Fruit fly (Drosophila melanogaster) whole organism, embryonic: ENCODE measurements around the gene CG17224.
A peak's percentile ranks its signal among the peaks of the same experiment; 100 is the strongest.

Experiments
- B-H2 ChIP-seq: fragments of 200-800 bp; sonication (Bioruptor generic); optimal IDR thresholded peaks from 2 replicates; lab custom pipeline; 2018; ENCODE audit warnings: missing biosample characterization, mild to moderate bottlenecking, missing genetic modification characterization
- Bgb ChIP-seq: fragments of 200-800 bp; sonication (Bioruptor generic); IDR thresholded peaks from 2 replicates; pipeline ENCODE4 v1.3.6; 2022; ENCODE audit warnings: missing biosample characterization, missing genetic modification characterization; ENCODE audit not compliant: partially characterized antibody
- Bteb2 ChIP-seq: fragments of 200-800 bp; sonication (Bioruptor generic); optimal IDR thresholded peaks from 2 replicates; lab custom pipeline; 2016; ENCODE audit warnings: missing biosample characterization, missing genetic modification characterization
- C15 ChIP-seq: fragments of 200-800 bp; sonication (Bioruptor generic); IDR thresholded peaks from 3 replicates; pipeline ENCODE4 v1.3.6; 2022; ENCODE audit warnings: missing biosample characterization, missing genetic modification characterization
- CG10366 ChIP-seq: fragments of 200-800 bp; sonication (Bioruptor generic); IDR thresholded peaks from 2 replicates; pipeline ENCODE4 v1.3.6; 2022; ENCODE audit warnings: missing biosample characterization, missing genetic modification characterization
- CG10959 ChIP-seq: fragments of 200-800 bp; sonication (Bioruptor generic); IDR thresholded peaks from 2 replicates; pipeline ENCODE4 v1.3.6; 2022; ENCODE audit warnings: missing biosample characterization, missing genetic modification characterization
- CG11093 ChIP-seq: fragments of 200-800 bp; sonication (Bioruptor generic); IDR thresholded peaks from 3 replicates; pipeline ENCODE4 v1.3.6; 2022; ENCODE audit warnings: missing biosample characterization, missing genetic modification characterization
- CG11247 ChIP-seq: fragments of 200-800 bp; sonication (Bioruptor generic); IDR thresholded peaks from 2 replicates; pipeline ENCODE4 v1.3.6; 2022; ENCODE audit warnings: missing biosample characterization, missing genetic modification characterization
- CG12942 ChIP-seq: fragments of 200-800 bp; sonication (Bioruptor generic); optimal IDR thresholded peaks from 3 replicates; lab custom pipeline; 2016; ENCODE audit warnings: missing biosample characterization, missing genetic modification characterization
- CG15601 ChIP-seq: fragments of 200-800 bp; sonication (Bioruptor generic); optimal IDR thresholded peaks from 3 replicates; lab custom pipeline; 2019; ENCODE audit warnings: missing biosample characterization, mild to moderate bottlenecking, missing genetic modification characterization, moderate library complexity
- CG15696 ChIP-seq: fragments of 200-800 bp; sonication (Bioruptor generic); optimal IDR thresholded peaks from 2 replicates; lab custom pipeline; 2019; ENCODE audit warnings: missing biosample characterization, mild to moderate bottlenecking, missing genetic modification characterization, moderate library complexity
- CG1603 ChIP-seq: fragments of 200-800 bp; sonication (Bioruptor generic); optimal IDR thresholded peaks from 2 replicates; lab custom pipeline; 2019; ENCODE audit warnings: missing biosample characterization, mild to moderate bottlenecking, missing genetic modification characterization, moderate library complexity
- CG18262 ChIP-seq: fragments of 200-800 bp; optimal IDR thresholded peaks from 3 replicates; lab custom pipeline; 2019; ENCODE audit warnings: missing biosample characterization, mild to moderate bottlenecking, missing genetic modification characterization, moderate library complexity
- CG2129 ChIP-seq: fragments of 200-800 bp; sonication (Bioruptor generic); IDR thresholded peaks from 2 replicates; pipeline ENCODE4 v1.3.6; 2022; ENCODE audit warnings: missing biosample characterization, missing genetic modification characterization; ENCODE audit not compliant: partially characterized antibody
- CG31224 ChIP-seq: fragments of 200-800 bp; sonication (Bioruptor generic); IDR thresholded peaks from 2 replicates; pipeline ENCODE4 v1.3.6; 2022; ENCODE audit warnings: missing biosample characterization, missing genetic modification characterization
- CG32767 ChIP-seq: fragments of 200-800 bp; sonication (Bioruptor generic); IDR thresholded peaks from 2 replicates; pipeline ENCODE4 v1.3.6; 2022; ENCODE audit warnings: missing biosample characterization, missing genetic modification characterization
- CG3407 ChIP-seq: fragments of 200-800 bp; sonication (Bioruptor generic); optimal IDR thresholded peaks from 2 replicates; lab custom pipeline; 2018; ENCODE audit warnings: missing biosample characterization, mild to moderate bottlenecking, missing genetic modification characterization
- CG3847 ChIP-seq: fragments of 200-800 bp; sonication (Bioruptor generic); IDR thresholded peaks from 2 replicates; pipeline ENCODE4 v1.3.6; 2022; ENCODE audit warnings: missing biosample characterization, missing genetic modification characterization
- CG4282 ChIP-seq: fragments of 200-800 bp; sonication (Bioruptor generic); optimal IDR thresholded peaks from 2 replicates; lab custom pipeline; 2016; ENCODE audit warnings: missing biosample characterization, missing genetic modification characterization
- CG4730 ChIP-seq: fragments of 200-800 bp; sonication (Bioruptor generic); IDR thresholded peaks from 2 replicates; pipeline ENCODE4 v1.3.6; 2022; ENCODE audit warnings: missing biosample characterization, missing genetic modification characterization
- CG4854 ChIP-seq: fragments of 200-800 bp; sonication (Bioruptor generic); optimal IDR thresholded peaks from 2 replicates; lab custom pipeline; 2016; ENCODE audit warnings: missing biosample characterization, missing genetic modification characterization, inconsistent platforms
- CG7357 ChIP-seq: fragments of 200-800 bp; sonication (Bioruptor generic); IDR thresholded peaks from 3 replicates; pipeline ENCODE4 v1.3.6; 2022; ENCODE audit warnings: missing biosample characterization, missing genetic modification characterization
- CG7556 ChIP-seq: fragments of 200-800 bp; sonication (Bioruptor generic); optimal IDR thresholded peaks from 2 replicates; lab custom pipeline; 2017; ENCODE audit warnings: missing biosample characterization, mild to moderate bottlenecking, missing genetic modification characterization
- Elba2 ChIP-seq: fragments of 200-800 bp; sonication (Bioruptor generic); optimal IDR thresholded peaks from 3 replicates; lab custom pipeline; 2016; ENCODE audit warnings: missing biosample characterization, missing genetic modification characterization
- HLHmδ ChIP-seq: fragments of 200-800 bp; sonication (Bioruptor generic); optimal IDR thresholded peaks from 2 replicates; lab custom pipeline; 2018; ENCODE audit warnings: missing biosample characterization, mild to moderate bottlenecking, missing genetic modification characterization, moderate library complexity
- Jarid2 ChIP-seq: fragments of 200-800 bp; sonication (Bioruptor generic); optimal IDR thresholded peaks from 3 replicates; lab custom pipeline; 2017; ENCODE audit warnings: mild to moderate bottlenecking, missing biosample characterization, missing genetic modification reagents, missing genetic modification characterization
- MESR4 ChIP-seq: fragments of 200-800 bp; sonication (Bioruptor generic); optimal IDR thresholded peaks from 2 replicates; lab custom pipeline; 2018; ENCODE audit warnings: missing biosample characterization, mild to moderate bottlenecking, missing genetic modification characterization, moderate library complexity
- Med ChIP-seq: fragments of 200-800 bp; sonication (Bioruptor generic); peaks from one replicate; lab custom pipeline; 2016; ENCODE audit warnings: missing biosample characterization, missing genetic modification characterization, mild to moderate bottlenecking, inconsistent platforms, moderate library complexity
- Neu2 ChIP-seq: fragments of 200-800 bp; sonication (Bioruptor generic); optimal IDR thresholded peaks from 3 replicates; lab custom pipeline; 2016; ENCODE audit warnings: missing biosample characterization, missing genetic modification characterization, borderline replicate concordance
- Nf-YB ChIP-seq: fragments of 200-800 bp; sonication (Bioruptor generic); optimal IDR thresholded peaks from 3 replicates; lab custom pipeline; 2019; ENCODE audit warnings: missing biosample characterization, mild to moderate bottlenecking, missing genetic modification characterization, moderate library complexity
- NfI ChIP-seq: fragments of 200-800 bp; sonication (Bioruptor generic); optimal IDR thresholded peaks from 3 replicates; lab custom pipeline; 2018; ENCODE audit warnings: missing biosample characterization, mild to moderate bottlenecking, missing genetic modification characterization, moderate library complexity
- Trl ChIP-seq, 3 experiments: fragments of >200 bp in 2 of 3; fragments of 200-800 bp in 1 of 3; sonication (Bioruptor generic) in 1 of 3; optimal IDR thresholded peaks; 2 replicates in 1 of 3; 3 replicates in 2 of 3; lab custom pipeline; 2016 to 2017; ENCODE audit warnings: missing biosample characterization in 1 of 3, missing genetic modification characterization in 1 of 3
- ash1 ChIP-seq: fragments of 200-800 bp; sonication (Bioruptor generic); optimal IDR thresholded peaks from 2 replicates; lab custom pipeline; 2018; ENCODE audit warnings: missing biosample characterization, mild to moderate bottlenecking, missing genetic modification characterization
- cas ChIP-seq: fragments of 200-800 bp; sonication (Bioruptor generic); IDR thresholded peaks from 2 replicates; pipeline ENCODE4 v1.3.6; 2022; ENCODE audit warnings: missing biosample characterization, missing genetic modification characterization
- cato ChIP-seq: fragments of 200-800 bp; sonication (Bioruptor generic); optimal IDR thresholded peaks from 2 replicates; lab custom pipeline; 2016; ENCODE audit warnings: missing biosample characterization, missing genetic modification characterization, borderline replicate concordance
- danr ChIP-seq: fragments of 200-800 bp; sonication (Bioruptor generic); IDR thresholded peaks from 2 replicates; pipeline ENCODE4 v1.3.6; 2022; ENCODE audit warnings: missing biosample characterization, missing genetic modification characterization
- disco-r ChIP-seq: fragments of 200-800 bp; sonication (Bioruptor generic); optimal IDR thresholded peaks from 2 replicates; lab custom pipeline; 2016; ENCODE audit warnings: missing biosample characterization, missing genetic modification characterization
- hb ChIP-seq: fragments of 200-800 bp; sonication (Bioruptor generic); IDR thresholded peaks from 3 replicates; pipeline ENCODE4 v1.3.6; 2022; ENCODE audit warnings: missing biosample characterization, missing genetic modification characterization; ENCODE audit not compliant: partially characterized antibody
- lilli ChIP-seq: fragments of 200-800 bp; sonication (Bioruptor generic); optimal IDR thresholded peaks from 3 replicates; lab custom pipeline; 2016; ENCODE audit warnings: missing biosample characterization, missing genetic modification characterization
- pan ChIP-seq, 4 experiments: fragments of >200 bp in 3 of 4; fragments of 200-800 bp in 1 of 4; sonication (Bioruptor generic) in 1 of 4; optimal IDR thresholded peaks in 3 of 4; IDR thresholded peaks in 1 of 4; 2 replicates each; pipeline versions ENCODE4 v1.3.6 to Lab custom; 2017 to 2022; ENCODE audit warnings: missing biosample characterization in 2 of 4, missing genetic modification characterization in 2 of 4, mixed read lengths in 1 of 4
- peb ChIP-seq: fragments of 200-800 bp; sonication (Bioruptor generic); IDR thresholded peaks from 2 replicates; pipeline ENCODE4 v1.3.6; 2022; ENCODE audit warnings: missing biosample characterization, missing genetic modification characterization
- pho ChIP-seq: fragments of 200-800 bp; sonication (Bioruptor generic); optimal IDR thresholded peaks from 2 replicates; lab custom pipeline; 2016; ENCODE audit warnings: missing biosample characterization, missing genetic modification characterization
- pnt ChIP-seq: fragments of 200-800 bp; sonication (Bioruptor generic); optimal IDR thresholded peaks from 3 replicates; lab custom pipeline; 2016; ENCODE audit warnings: missing biosample characterization, missing genetic modification characterization
- pzg ChIP-seq: fragments of 200-800 bp; sonication (Bioruptor generic); optimal IDR thresholded peaks from 3 replicates; lab custom pipeline; 2018; ENCODE audit warnings: missing biosample characterization, mild to moderate bottlenecking, missing genetic modification characterization, moderate library complexity
- ro ChIP-seq: fragments of 200-800 bp; sonication (Bioruptor generic); IDR thresholded peaks from 2 replicates; pipeline ENCODE4 v1.3.6; 2022; ENCODE audit warnings: missing biosample characterization, missing genetic modification characterization
- seq ChIP-seq: fragments of 200-800 bp; sonication (Bioruptor generic); IDR thresholded peaks from 2 replicates; pipeline ENCODE4 v1.3.6; 2022; ENCODE audit warnings: missing biosample characterization, missing genetic modification characterization
- slbo ChIP-seq: fragments of 200-800 bp; sonication (Bioruptor generic); IDR thresholded peaks from 2 replicates; pipeline ENCODE4 v1.3.6; 2022; ENCODE audit warnings: missing biosample characterization, missing genetic modification characterization
- slou ChIP-seq: fragments of 200-800 bp; sonication (Bioruptor generic); optimal IDR thresholded peaks from 3 replicates; lab custom pipeline; 2016; ENCODE audit warnings: missing biosample characterization, missing genetic modification characterization
- trem ChIP-seq: fragments of 200-800 bp; optimal IDR thresholded peaks from 3 replicates; lab custom pipeline; 2019; ENCODE audit warnings: missing biosample characterization, mild to moderate bottlenecking, missing genetic modification characterization, moderate library complexity
- zf30C ChIP-seq: fragments of 200-800 bp; sonication (Bioruptor generic); optimal IDR thresholded peaks from 3 replicates; lab custom pipeline; 2018; ENCODE audit warnings: missing biosample characterization, mild to moderate bottlenecking, missing genetic modification characterization

CG17224 gene

DNA sequence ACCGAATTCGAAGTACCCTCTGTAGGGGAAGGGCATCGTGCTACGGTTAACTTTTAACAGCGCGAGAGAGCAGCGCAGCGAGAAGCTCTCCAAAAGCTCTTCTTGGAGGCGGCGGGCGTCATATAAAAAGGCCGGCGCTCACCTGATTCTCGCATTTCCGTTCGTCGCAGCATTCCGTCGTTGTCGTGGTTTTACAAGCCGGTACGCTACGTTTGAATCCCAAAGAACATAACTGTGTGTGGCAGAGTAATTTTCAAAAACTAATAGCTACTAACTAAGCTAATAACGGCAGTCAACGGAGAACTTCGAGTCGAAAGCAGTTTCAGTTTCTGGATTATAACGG is 38.3 kb upstream of the CG17224 start, which contains the start of gene FASN1 (continued):
- TF ChIP-seq Elba2 (GFP tag; lab: Kevin White, UChicago) = no peak
- no peak for TF ChIP-seq Neu2
- TF ChIP-seq ash1 = peak; percentile 7
- TF ChIP-seq CG31224 (GFP tag; lab: Robert Waterston, UW) = no peak
- TF ChIP-seq Nf-YB = no peak
- TF ChIP-seq cato (GFP tag; lab: Kevin White, UChicago) = no peak
- TF ChIP-seq Bteb2 (GFP tag; lab: Kevin White, UChicago) = no peak
- peak; percentile 1 for TF ChIP-seq CG4282 (GFP tag; lab: Kevin White, UChicago)
- no peak for TF ChIP-seq CG7357 (GFP tag; lab: Robert Waterston, UW)
- TF ChIP-seq CG10959 (GFP tag; lab: Robert Waterston, UW) = no peak
- TF ChIP-seq Med (GFP tag; lab: Kevin White, UChicago) = peak; percentile 92
- TF ChIP-seq Bgb (GFP tag; lab: Robert Waterston, UW) = peak; percentile 61; the same call in 1 of the 2 replicates
- TF ChIP-seq danr = no peak
- no peak for TF ChIP-seq CG2129 (GFP tag; lab: Robert Waterston, UW)
- TF ChIP-seq HLHmδ (GFP tag; lab: Kevin White, UChicago) = no peak
- TF ChIP-seq lilli = no peak
- TF ChIP-seq CG32767 = 0 out of 2 replicates have a peak, but pooled peaks have one; percentile 11
- 0 out of 2 replicates have a peak, but pooled peaks have one; percentile 21 for TF ChIP-seq peb
- no peak for TF ChIP-seq zf30C (GFP tag; lab: Kevin White, UChicago)
- TF ChIP-seq pnt (GFP tag; lab: Kevin White, UChicago) = no peak
- TF ChIP-seq CG15696 (tag; lab: Kevin White, UChicago) = no peak
- TF ChIP-seq CG15601 (tag; lab: Kevin White, UChicago) = no peak
- TF ChIP-seq slbo (GFP tag; lab: Robert Waterston, UW) = no peak; the same call in 1 of the 2 replicates
- no peak for TF ChIP-seq C15
- TF ChIP-seq CG11247 (GFP tag; lab: Robert Waterston, UW) = no peak
- TF ChIP-seq seq (GFP tag; lab: Robert Waterston, UW) = no peak; the same call in 1 of the 2 replicates
- no peak for TF ChIP-seq MESR4 (GFP tag; lab: Kevin White, UChicago)
- TF ChIP-seq CG3847 (GFP tag; lab: Robert Waterston, UW) = no peak
- TF ChIP-seq CG4730 = peak; percentile 29; the same call in 1 of the 2 replicates
- no peak for TF ChIP-seq NfI (GFP tag; lab: Kevin White, UChicago)
- no peak for TF ChIP-seq cas
- peak; percentile 27 for TF ChIP-seq CG18262 (tag; lab: Kevin White, UChicago)
- TF ChIP-seq ro (GFP tag; lab: Robert Waterston, UW) = peak; percentile 2; the same call in 1 of the 2 replicates
- no peak for TF ChIP-seq CG11093 (GFP tag; lab: Robert Waterston, UW)
- peak; percentile 47 for TF ChIP-seq B-H2 (GFP tag; lab: Kevin White, UChicago)
- no peak for TF ChIP-seq pho (GFP tag; lab: Kevin White, UChicago)
- no peak for TF ChIP-seq CG12942 (GFP tag; lab: Kevin White, UChicago)
- no peak for TF ChIP-seq CG4854
- TF ChIP-seq trem (tag; lab: Kevin White, UChicago) = no peak
- no peak for TF ChIP-seq CG3407 (GFP tag; lab: Kevin White, UChicago)
- no peak for TF ChIP-seq disco-r (GFP tag; lab: Kevin White, UChicago)
- TF ChIP-seq CG7556 = no peak
- 0 out of 3 replicates have a peak, but pooled peaks have one; percentile 49 for TF ChIP-seq hb (GFP tag; lab: Robert Waterston, UW)
- TF ChIP-seq Jarid2 (GFP tag; lab: Kevin White, UChicago) = peak; percentile 80
- TF ChIP-seq slou (GFP tag; lab: Kevin White, UChicago) = no peak
- peak; percentile 63 to 70 for TF ChIP-seq Trl (optimal IDR thresholded peaks at IDR 0.05; lab: Kevin White, UChicago)
- no peak for TF ChIP-seq Trl (GFP tag; optimal IDR thresholded peaks at IDR 0.05; lab: Kevin White, UChicago)
- TF ChIP-seq CG1603 (tag; lab: Kevin White, UChicago) = no peak
- TF ChIP-seq pzg (GFP tag; lab: Kevin White, UChicago) = no peak
- TF ChIP-seq CG10366 (GFP tag; lab: Robert Waterston, UW) = no peak
- TF ChIP-seq pan (optimal IDR thresholded peaks at IDR 0.05; lab: Kevin White, UChicago) = no peak
- TF ChIP-seq pan (GFP tag; optimal IDR thresholded peaks at IDR 0.05 in 1 of 2, IDR thresholded peaks at IDR 0.05 in 1 of 2) = no peak
